Fruit fly (Drosophila melanogaster): ENCODE results near the gene rtp.
A peak's percentile ranks its signal among the peaks of the same experiment; 100 is the strongest.

The rtp gene

dm6 chr3R:5198302-5198701, 38.8 kb downstream of the rtp start:
- TF ChIP-seq lola (GFP tag; optimal IDR thresholded peaks at IDR 0.05), result no peak
- peak; percentile 42 for TF ChIP-seq Sp1 (GFP tag; optimal IDR thresholded peaks at IDR 0.05)
- no peak for TF ChIP-seq jim (GFP tag; optimal IDR thresholded peaks at IDR 0.05)
- TF ChIP-seq Rel (GFP tag; optimal IDR thresholded peaks at IDR 0.05), result no peak
- no peak for TF ChIP-seq Rel (tag; optimal IDR thresholded peaks at IDR 0.05)
- TF ChIP-seq Vsx2 (GFP tag; optimal IDR thresholded peaks at IDR 0.05; ENCODE audit: partially characterized antibody), result no peak
- TF ChIP-seq rgr (GFP tag; optimal IDR thresholded peaks at IDR 0.05), result peak; percentile 26
- TF ChIP-seq fru (GFP tag; optimal IDR thresholded peaks at IDR 0.05), result peak; percentile 58
- TF ChIP-seq ey (GFP tag; optimal IDR thresholded peaks at IDR 0.05), result peak; percentile 46
- TF ChIP-seq CrebA (GFP tag; optimal IDR thresholded peaks at IDR 0.05; ENCODE audit: borderline replicate concordance), result no peak
- no peak for TF ChIP-seq Mio (GFP tag; optimal IDR thresholded peaks at IDR 0.05)
- peak; percentile 28 for TF ChIP-seq sv (GFP tag; optimal IDR thresholded peaks at IDR 0.05)
- TF ChIP-seq OdsH (GFP tag; optimal IDR thresholded peaks at IDR 0.05), result peak; percentile 0
- peak; percentile 0 for TF ChIP-seq dmrt93B (GFP tag; optimal IDR thresholded peaks at IDR 0.05)
- no peak for TF ChIP-seq Dfd (GFP tag; optimal IDR thresholded peaks at IDR 0.05)
- TF ChIP-seq GATAd (GFP tag; optimal IDR thresholded peaks at IDR 0.05), result no peak
- no peak for TF ChIP-seq N (GFP tag; optimal IDR thresholded peaks at IDR 0.05)
- TF ChIP-seq sage (GFP tag; optimal IDR thresholded peaks at IDR 0.05), result no peak
- no peak for TF ChIP-seq dsf (GFP tag; optimal IDR thresholded peaks at IDR 0.05; ENCODE audit: borderline replicate concordance)
- no peak for TF ChIP-seq Jra (GFP tag; optimal IDR thresholded peaks at IDR 0.05)
- no peak for TF ChIP-seq dl (GFP tag; optimal IDR thresholded peaks at IDR 0.05; ENCODE audit: insufficient read depth in 1 of 2, partially characterized antibody in 2 of 2)
- TF ChIP-seq psq (GFP tag; optimal IDR thresholded peaks at IDR 0.05), result peak; percentile 11
- TF ChIP-seq Hr83 (GFP tag; optimal IDR thresholded peaks at IDR 0.05; ENCODE audit: poor library complexity, severe bottlenecking), result no peak
- no peak for TF ChIP-seq Abd-B (GFP tag; optimal IDR thresholded peaks at IDR 0.05)
- no peak for TF ChIP-seq tai (GFP tag; optimal IDR thresholded peaks at IDR 0.05)
- TF ChIP-seq pan (optimal IDR thresholded peaks at IDR 0.05), result no peak
- no peak for TF ChIP-seq Hr78 (GFP tag; optimal IDR thresholded peaks at IDR 0.05)
- TF ChIP-seq Hnf4 (GFP tag; optimal IDR thresholded peaks at IDR 0.05), result peak; percentile 9
- no peak for TF ChIP-seq CG32264 (GFP tag; optimal IDR thresholded peaks at IDR 0.05)
- peak; percentile 23 for TF ChIP-seq br (GFP tag; optimal IDR thresholded peaks at IDR 0.05)
- TF ChIP-seq h (GFP tag; optimal IDR thresholded peaks at IDR 0.05), result peak; percentile 46
- TF ChIP-seq Dif (GFP tag; optimal IDR thresholded peaks at IDR 0.05; ENCODE audit: partially characterized antibody), result no peak
- TF ChIP-seq Myc (optimal IDR thresholded peaks at IDR 0.05), result no peak
- no peak for TF ChIP-seq woc (GFP tag; optimal IDR thresholded peaks at IDR 0.05)
- peak in 1 of 2 experiments; percentile 52 for TF ChIP-seq foxo (GFP tag; optimal IDR thresholded peaks at IDR 0.05)
- TF ChIP-seq CG9705 (GFP tag; optimal IDR thresholded peaks at IDR 0.05), result no peak
- peak; percentile 51 for TF ChIP-seq HLH106 (tag; optimal IDR thresholded peaks at IDR 0.05)
- TF ChIP-seq brk (GFP tag; optimal IDR thresholded peaks at IDR 0.05), result no peak
- no peak for TF ChIP-seq usp (GFP tag; optimal IDR thresholded peaks at IDR 0.05)

DNA sequence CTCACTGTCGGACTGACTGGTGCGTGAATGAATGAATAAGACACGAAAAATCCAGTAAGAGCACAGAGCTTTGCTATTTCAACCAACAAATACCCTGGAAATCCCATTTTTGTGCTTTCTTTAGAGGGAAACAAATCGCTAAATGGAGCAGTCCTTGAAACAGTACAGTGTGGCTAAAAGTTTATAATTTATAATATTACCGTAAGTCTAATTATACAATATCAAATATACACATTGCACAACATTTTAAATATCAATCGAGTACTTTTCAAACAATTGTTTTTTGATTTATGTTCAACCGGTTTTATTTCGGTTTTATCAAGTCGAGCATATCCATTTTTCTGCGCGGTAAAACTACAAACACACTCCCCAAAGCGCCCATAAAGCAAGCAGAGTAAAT, 43.8 kb downstream of the rtp start:
- TF ChIP-seq sage (GFP tag; optimal IDR thresholded peaks at IDR 0.05), result no peak
- TF ChIP-seq dmrt93B (GFP tag; optimal IDR thresholded peaks at IDR 0.05), result no peak
- no peak for TF ChIP-seq N (GFP tag; optimal IDR thresholded peaks at IDR 0.05)
- TF ChIP-seq Vsx2 (GFP tag; optimal IDR thresholded peaks at IDR 0.05; ENCODE audit: partially characterized antibody), result no peak
- no peak for TF ChIP-seq Abd-B (GFP tag; optimal IDR thresholded peaks at IDR 0.05)
- no peak for TF ChIP-seq foxo (GFP tag; optimal IDR thresholded peaks at IDR 0.05)
- no peak for TF ChIP-seq Sp1 (GFP tag; optimal IDR thresholded peaks at IDR 0.05)
- no peak for TF ChIP-seq ey (GFP tag; optimal IDR thresholded peaks at IDR 0.05)
- TF ChIP-seq lola (GFP tag; optimal IDR thresholded peaks at IDR 0.05), result no peak
- no peak for TF ChIP-seq OdsH (GFP tag; optimal IDR thresholded peaks at IDR 0.05)
- no peak for TF ChIP-seq pan (optimal IDR thresholded peaks at IDR 0.05)
- no peak for TF ChIP-seq Hnf4 (GFP tag; optimal IDR thresholded peaks at IDR 0.05)
- TF ChIP-seq GATAd (GFP tag; optimal IDR thresholded peaks at IDR 0.05), result no peak
- no peak for TF ChIP-seq dl (GFP tag; optimal IDR thresholded peaks at IDR 0.05; ENCODE audit: insufficient read depth in 1 of 2, partially characterized antibody in 2 of 2)

Measured in whole organism, wandering third instar larva.